Worm (Caenorhabditis elegans): ENCODE data around the gene Y52E8A.3.

DNA sequence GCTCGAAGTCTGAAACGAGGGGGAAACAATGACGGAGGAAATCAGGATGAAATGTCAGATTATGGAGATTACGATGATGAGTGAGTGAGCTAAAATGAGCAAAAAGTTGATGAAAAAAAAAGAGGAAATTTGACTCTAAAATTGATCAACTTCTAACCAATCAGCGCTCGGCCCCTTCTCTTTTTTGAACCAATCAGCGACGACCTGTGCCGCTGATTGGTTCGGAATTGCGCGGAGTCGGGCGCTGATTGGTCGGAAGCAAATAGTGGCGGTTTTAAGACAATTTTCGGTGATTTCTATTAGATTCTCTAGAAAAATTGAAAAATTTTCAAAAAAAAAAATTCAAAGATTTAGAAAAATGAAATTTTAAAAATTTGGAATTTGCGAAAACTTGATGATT is 31.0 kb upstream of the Y52E8A.3 start:
- TF ChIP-seq egl-27 (tag; optimal IDR thresholded peaks at IDR 0.05) (no peak), Y116A8C.19 (tag; optimal IDR thresholded peaks at IDR 0.05; ENCODE audit: borderline replicate concordance) (no peak), zag-1 (tag; optimal IDR thresholded peaks at IDR 0.05) (no peak), snu-23 (GFP tag; optimal IDR thresholded peaks at IDR 0.05) (no peak), efl-1 (optimal IDR thresholded peaks at IDR 0.05) (no peak), efl-1 (GFP tag; optimal IDR thresholded peaks at IDR 0.05 in 1 of 2) (no peak), fkh-10 (GFP tag; optimal IDR thresholded peaks at IDR 0.05) (no peak), unc-62 (GFP tag; optimal IDR thresholded peaks at IDR 0.05) (no peak), lir-3 (tag; optimal IDR thresholded peaks at IDR 0.05; ENCODE audit: poor library complexity) (no peak), ama-1 (optimal IDR thresholded peaks at IDR 0.05) (no peak), nhr-77 (tag; optimal IDR thresholded peaks at IDR 0.05) (no peak)

Data from whole organism, L1 larva.